Worm (Caenorhabditis elegans): ENCODE data around the gene F21C10.9.
"Not testable (repeated sequence)": the region's sequence is repeated elsewhere in the genome, so short reads cannot be mapped to it uniquely, and the experiment has no call there.

- TF ChIP-seq ceh-48 (tag; optimal IDR thresholded peaks at IDR 0.05); ama-1 (optimal IDR thresholded peaks at IDR 0.05); fkh-10 (GFP tag; optimal IDR thresholded peaks at IDR 0.05); sox-2 (GFP tag; IDR thresholded peaks at IDR 0.05); zip-5 (tag; optimal IDR thresholded peaks at IDR 0.05): not testable (repeated sequence)
Measured at ce11 chrV:9090824-9091798, 7.4 kb downstream of the F21C10.9 start.

Data from whole organism, late embryonic.